Fruit fly (Drosophila melanogaster): ENCODE data around the gene CG32564.

The CG32564 gene

DNA sequence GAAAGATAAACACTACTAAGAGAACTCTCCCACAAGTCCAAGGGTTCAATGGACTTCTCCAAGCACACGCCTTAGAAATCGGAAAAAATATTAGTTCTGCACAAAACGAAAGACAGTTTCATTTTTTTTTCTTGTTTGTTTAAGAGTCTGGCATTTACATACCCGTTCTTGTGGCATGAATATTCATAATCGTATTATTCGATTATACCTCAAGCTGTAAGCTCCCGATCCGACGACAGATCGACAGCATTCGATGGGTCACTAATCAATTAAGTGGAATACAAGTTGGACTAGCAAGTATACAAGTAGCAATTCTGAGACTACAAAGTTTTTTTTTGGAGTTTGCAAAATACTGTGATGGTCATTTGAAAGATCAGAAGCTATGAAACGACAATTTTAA lies 21.3 kb downstream of the CG32564 start:
- no peak for TF ChIP-seq noc (tag; optimal IDR thresholded peaks at IDR 0.05)

DNA sequence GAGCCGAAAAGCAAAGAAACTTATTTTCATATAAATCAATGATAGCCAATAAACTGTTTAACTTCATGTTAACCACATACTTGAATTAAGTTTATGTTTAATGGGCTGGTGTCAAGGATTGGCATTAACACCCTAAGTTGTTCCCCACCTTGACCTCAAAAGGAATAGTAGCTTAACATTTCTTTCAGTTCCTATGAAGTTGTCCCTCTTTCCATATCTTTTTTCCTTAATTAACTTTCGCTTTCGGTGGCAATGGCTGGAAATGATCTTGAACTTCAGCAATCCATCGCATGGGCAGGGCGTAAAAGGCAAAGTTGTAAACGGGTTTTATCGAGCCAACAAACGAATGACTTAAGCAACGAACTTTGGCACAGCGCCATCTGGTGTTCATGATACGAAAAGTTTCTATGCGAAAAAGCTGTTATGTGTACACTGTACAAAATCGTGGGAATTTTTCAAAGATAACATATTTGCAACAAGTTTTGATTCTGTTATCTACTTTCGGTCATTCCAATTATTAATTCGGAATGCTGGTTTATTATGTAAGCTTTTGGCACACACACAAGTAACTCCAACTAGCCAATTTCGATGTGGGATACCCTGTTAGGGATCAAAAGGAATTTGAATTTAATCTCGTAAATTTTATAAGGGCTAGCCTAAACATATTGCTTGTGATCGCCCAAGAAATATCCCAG lies 23.4 kb downstream of the CG32564 start:
- no peak for TF ChIP-seq noc (tag; optimal IDR thresholded peaks at IDR 0.05)

DNA sequence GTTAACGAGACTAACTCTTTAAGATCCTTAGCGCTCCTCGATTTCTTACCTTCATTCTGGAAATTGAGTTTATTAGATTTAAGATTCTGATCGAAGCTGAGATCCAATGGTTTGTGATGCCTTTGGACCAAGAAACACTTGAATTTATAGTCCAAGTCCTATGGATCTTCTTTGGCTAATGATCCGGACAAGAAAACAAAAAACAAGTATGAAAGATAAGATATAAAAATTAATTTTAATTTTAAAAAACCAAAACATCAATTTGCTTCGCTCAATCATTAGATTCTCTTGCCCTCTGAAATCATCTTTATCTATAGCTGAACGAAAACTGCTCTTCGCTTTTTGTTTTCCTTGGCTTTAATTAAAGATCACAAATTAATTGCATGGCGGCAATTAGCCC lies 24.7 kb downstream of the CG32564 start, which contains the start of gene CG10597:
Gene CG10597, minus strand, starts transcription at position 101 of the 400 bp plus-strand sequence.
- no peak for TF ChIP-seq noc (tag; optimal IDR thresholded peaks at IDR 0.05)

DNA sequence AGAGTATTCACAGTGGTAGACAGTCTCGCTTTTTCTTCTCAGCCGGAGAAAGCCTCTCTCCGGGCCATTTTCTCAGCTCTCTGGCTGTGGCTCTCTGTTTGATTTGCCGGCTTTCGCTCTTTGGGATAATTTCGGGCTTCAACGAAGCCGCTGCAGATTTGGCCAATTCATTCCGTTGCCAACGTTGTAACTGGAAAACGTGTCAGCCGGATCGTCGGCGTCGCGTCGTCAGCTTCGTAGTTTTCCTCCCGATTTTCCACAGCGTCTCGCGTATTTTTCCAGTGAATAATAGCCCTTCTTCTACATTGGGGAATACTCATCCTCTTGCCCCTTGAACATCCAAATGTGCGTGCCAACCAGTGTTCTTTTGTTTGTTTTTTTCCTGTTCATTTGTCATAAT lies 26.4 kb downstream of the CG32564 start, which contains the start of gene f:
Gene f, plus strand, starts transcription at position 301 of the 400 bp plus-strand sequence.
- TF ChIP-seq noc (tag; optimal IDR thresholded peaks at IDR 0.05), result no peak

dm6 chrX:17236468-17236867 lies 30.3 kb downstream of the CG32564 start:
- TF ChIP-seq noc (tag; optimal IDR thresholded peaks at IDR 0.05), result no peak

- TF ChIP-seq noc (tag; optimal IDR thresholded peaks at IDR 0.05), result no peak
These were observed 31.2 kb downstream of the CG32564 start for dm6 chrX:17237421-17237820.

dm6 chrX:17244854-17245253 lies 38.6 kb downstream of the CG32564 start, which contains the start of gene CG8915:
Gene CG8915 (minus strand): TSS chrX:17245001.
- no peak for TF ChIP-seq noc (tag; optimal IDR thresholded peaks at IDR 0.05)

DNA sequence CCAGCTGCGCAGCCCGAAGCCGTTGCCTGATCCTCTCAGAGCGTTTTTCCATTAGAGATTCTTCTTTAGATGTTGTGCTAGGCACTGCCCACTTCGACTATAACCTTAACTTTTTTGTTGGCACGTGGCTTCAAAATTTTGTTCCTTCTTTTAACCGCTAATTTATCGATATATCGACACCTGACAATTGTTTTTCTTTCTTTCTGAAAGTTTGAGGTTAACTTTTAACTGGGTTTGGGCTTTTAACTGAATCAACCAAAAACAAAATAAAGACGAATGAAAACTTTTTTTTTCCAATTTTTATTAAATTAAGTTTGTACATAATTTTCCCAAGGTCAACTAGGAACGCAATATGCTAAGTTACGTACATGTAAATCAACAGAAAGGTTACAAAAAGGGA lies 40.7 kb downstream of the CG32564 start, which contains the start of gene CG42854:
Gene CG42854, minus strand, starts transcription at position 101 of the 400 bp plus-strand sequence.
- TF ChIP-seq noc (tag; optimal IDR thresholded peaks at IDR 0.05), result no peak

DNA sequence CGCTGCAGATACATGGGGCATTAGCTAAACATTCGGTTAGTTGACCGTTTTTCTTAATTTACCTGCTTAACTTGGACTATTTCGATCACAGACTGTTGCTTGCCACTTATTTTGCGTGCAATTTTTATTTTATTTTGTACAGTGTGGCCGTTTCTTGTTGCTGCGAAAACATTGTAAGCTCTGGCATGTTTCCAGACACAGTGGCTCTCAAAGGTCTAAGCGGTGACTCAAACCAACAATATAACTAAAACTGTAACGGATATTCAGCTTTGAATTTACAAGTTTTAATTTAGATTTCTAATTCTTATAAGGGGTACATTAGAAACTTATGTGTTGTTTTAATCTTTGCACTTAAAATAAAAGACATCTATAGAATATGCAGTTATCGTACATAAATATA lies 43.1 kb downstream of the CG32564 start, which contains the start of gene CG8675:
Gene CG8675, minus strand, starts transcription at position 177 of the 400 bp plus-strand sequence.
- TF ChIP-seq noc (tag; optimal IDR thresholded peaks at IDR 0.05), result no peak

DNA sequence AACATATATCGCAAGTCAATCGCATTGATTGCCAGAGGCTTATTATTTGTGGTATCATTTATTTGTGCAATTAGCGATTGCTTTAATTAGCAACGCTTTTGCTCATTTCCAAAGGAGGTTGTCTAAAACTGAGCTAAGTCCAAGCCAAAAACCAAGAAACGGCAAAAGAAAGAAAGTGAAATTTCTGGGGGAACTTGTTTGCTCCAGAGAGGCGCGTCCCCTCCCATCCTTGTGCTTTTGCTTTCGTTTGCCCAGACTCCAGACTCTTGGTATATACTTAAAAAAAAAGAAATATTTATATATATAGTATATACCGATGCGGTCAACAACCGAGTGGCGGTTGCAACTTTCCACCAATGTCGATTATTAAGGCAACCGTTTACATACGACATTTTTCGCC lies 47.9 kb downstream of the CG32564 start:
- TF ChIP-seq noc (tag; optimal IDR thresholded peaks at IDR 0.05), result no peak

DNA sequence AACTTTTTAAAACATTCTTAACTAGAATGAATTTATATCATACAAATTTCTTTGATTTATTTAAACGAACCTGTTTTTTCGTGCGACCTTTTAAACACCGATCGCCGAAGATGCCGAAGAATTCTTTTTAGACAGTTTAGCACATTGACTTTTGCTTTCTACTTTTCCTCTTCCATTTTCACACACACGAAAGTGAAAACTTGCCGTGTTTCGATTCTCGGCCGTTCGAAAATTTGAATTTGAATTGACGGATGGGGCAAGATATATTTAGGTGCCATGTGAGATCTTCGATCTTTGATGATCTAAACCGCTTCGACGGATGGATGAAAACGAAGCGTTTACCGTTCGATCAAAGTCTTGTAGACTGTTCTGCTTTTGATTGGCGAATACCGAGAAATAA lies 49.5 kb downstream of the CG32564 start:
- no peak for TF ChIP-seq noc (tag; optimal IDR thresholded peaks at IDR 0.05)

Data from whole organism, larva.